Fruit fly (Drosophila melanogaster): ENCODE data around the gene CG14292.

CG14292 gene

DNA sequence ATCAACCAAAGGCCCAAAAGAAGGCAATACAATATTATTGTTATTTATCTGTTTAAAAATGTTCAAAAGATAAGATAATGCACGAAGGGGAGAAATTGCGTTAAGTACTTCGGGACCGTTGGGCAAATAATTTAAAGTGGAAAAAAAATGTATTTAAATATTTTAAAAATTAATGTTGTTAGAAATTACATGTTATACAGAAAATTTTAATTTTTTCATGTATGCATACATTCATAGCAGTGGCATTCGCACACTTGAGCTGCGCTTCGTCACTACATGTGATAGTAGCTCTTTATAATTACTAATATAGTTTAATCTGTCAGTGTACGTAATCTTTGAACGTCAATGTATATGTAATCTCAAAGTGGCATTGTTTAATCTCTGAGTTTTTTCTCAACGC is 10.2 kb downstream of the CG14292 start:
- peak; percentile 26 for TF ChIP-seq svp (GFP tag)
- TF ChIP-seq CG3919 (GFP tag; optimal IDR thresholded peaks at IDR 0.05) = no peak

DNA sequence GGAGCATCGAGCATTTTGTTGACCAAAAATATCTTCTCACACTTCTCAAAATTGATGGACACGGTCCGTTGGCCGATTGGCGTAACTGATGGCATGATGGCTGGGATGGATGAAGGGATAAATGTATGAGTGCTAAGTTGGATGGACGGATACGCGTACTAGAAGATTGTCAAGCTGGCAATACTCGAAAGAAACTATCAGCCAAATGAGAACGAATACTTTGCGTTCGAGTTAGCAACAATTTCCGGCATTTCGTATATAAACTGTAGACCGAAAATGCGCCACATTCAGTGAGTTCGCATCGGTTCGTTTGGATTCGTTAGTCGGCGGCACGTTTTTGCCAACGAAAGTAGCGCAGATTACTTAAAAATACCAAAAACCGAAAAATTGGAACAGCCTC is 30.2 kb downstream of the CG14292 start, which contains the start of gene CG14298:
CG14298 (plus strand) TSS at position 301 of the 400 bp plus-strand sequence.
- TF ChIP-seq OdsH (GFP tag; optimal IDR thresholded peaks at IDR 0.05) (no peak), CG4318 (GFP tag; optimal IDR thresholded peaks at IDR 0.05) (no peak), CG11902 (GFP tag; optimal IDR thresholded peaks at IDR 0.05) (no peak), CG3919 (GFP tag; optimal IDR thresholded peaks at IDR 0.05) (no peak), CG3032 (tag; optimal IDR thresholded peaks at IDR 0.05) (no peak), Blimp-1 (GFP tag; optimal IDR thresholded peaks at IDR 0.05) (no peak), Sox14 (GFP tag; optimal IDR thresholded peaks at IDR 0.05) (no peak), CG6854 (GFP tag; optimal IDR thresholded peaks at IDR 0.05) (no peak), Hr39 (GFP tag; optimal IDR thresholded peaks at IDR 0.05) (no peak), CG10669 (GFP tag; optimal IDR thresholded peaks at IDR 0.05) (no peak), spab (GFP tag; optimal IDR thresholded peaks at IDR 0.05) (no peak), CG6808 (GFP tag; optimal IDR thresholded peaks at IDR 0.05) (no peak), fkh (GFP tag; optimal IDR thresholded peaks at IDR 0.05) (no peak), fd59A (GFP tag; optimal IDR thresholded peaks at IDR 0.05) (no peak), ss (GFP tag; optimal IDR thresholded peaks at IDR 0.05) (no peak), esn (GFP tag; optimal IDR thresholded peaks at IDR 0.05) (no peak)

All from whole organism, prepupa.